Fruit fly (Drosophila melanogaster): ENCODE measurements around the gene CG10486.

DNA sequence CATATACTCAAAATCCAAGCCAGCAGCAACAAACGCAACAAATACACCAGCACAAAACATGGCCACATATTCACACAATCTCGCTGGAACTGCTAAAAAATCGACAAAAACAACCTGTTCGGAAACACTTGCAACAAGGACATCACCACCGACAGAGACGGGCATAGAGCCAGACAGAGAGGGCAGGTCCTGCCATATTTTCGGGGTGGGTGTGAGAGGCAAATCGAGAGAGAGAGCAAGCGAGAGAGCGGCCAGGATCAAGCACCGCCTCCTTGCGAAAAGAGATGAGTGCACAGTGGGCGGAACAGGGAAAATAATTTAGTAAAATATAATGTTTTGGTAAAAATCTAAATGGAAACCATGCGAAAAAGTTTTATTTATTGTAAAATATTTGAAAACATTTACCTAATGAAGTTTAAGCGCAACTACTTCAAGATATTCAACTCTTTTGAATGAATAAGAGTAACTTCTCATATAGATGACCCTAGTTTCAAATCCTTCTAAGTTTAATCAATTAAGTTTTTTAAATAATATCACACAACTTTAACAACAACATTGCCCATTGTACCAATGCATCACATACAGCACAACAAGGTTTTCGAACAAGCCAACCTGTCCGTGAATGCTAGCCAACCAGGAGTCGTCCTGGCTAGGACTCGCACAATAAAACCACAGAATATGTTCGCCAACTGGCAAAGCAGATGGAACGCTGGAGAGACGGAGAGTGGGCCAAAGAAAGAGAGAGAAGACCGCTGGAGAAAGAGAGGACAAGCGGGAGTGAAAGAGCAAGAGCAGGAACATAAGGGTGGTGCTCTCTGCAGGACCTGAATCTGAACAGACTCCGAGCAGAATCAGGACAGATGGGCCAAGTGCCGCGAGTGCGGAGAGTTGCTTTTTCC lies 24.9 kb downstream of the CG10486 start:
- TF ChIP-seq psq (GFP tag; optimal IDR thresholded peaks at IDR 0.05): no peak
- no peak for TF ChIP-seq Jra (GFP tag; optimal IDR thresholded peaks at IDR 0.05)
- no peak for TF ChIP-seq CrebA (GFP tag; optimal IDR thresholded peaks at IDR 0.05; ENCODE audit: borderline replicate concordance)
- no peak for TF ChIP-seq dl (GFP tag; optimal IDR thresholded peaks at IDR 0.05; ENCODE audit: insufficient read depth in 1 of 2, partially characterized antibody in 2 of 2)
- no peak for TF ChIP-seq GATAd (GFP tag; optimal IDR thresholded peaks at IDR 0.05)
- TF ChIP-seq N (GFP tag; optimal IDR thresholded peaks at IDR 0.05): no peak
- TF ChIP-seq Vsx2 (GFP tag; optimal IDR thresholded peaks at IDR 0.05; ENCODE audit: partially characterized antibody): no peak
- TF ChIP-seq Abd-B (GFP tag; optimal IDR thresholded peaks at IDR 0.05): no peak
- TF ChIP-seq pan (optimal IDR thresholded peaks at IDR 0.05): no peak
- TF ChIP-seq fru (GFP tag; optimal IDR thresholded peaks at IDR 0.05): peak; percentile 22
- peak; percentile 40 for TF ChIP-seq woc (GFP tag; optimal IDR thresholded peaks at IDR 0.05)
- peak; percentile 37 for TF ChIP-seq h (GFP tag; optimal IDR thresholded peaks at IDR 0.05)
- peak; percentile 45 for TF ChIP-seq ey (GFP tag; optimal IDR thresholded peaks at IDR 0.05)
